Fruit fly (Drosophila melanogaster): Measurements from ENCODE around the gene Atg17.

The Atg17 gene

dm6 chr3R:5669740-5670659 lies 487 bp downstream of the Atg17 start:
- TF ChIP-seq Clk (GFP tag; optimal IDR thresholded peaks at IDR 0.05) (no peak), tj (GFP tag; optimal IDR thresholded peaks at IDR 0.05) (no peak), CG5204 (GFP tag; optimal IDR thresholded peaks at IDR 0.05) (no peak), CG12768 (GFP tag; optimal IDR thresholded peaks at IDR 0.05) (peak; percentile 9), bab1 (GFP tag; optimal IDR thresholded peaks at IDR 0.05) (no peak), pad (GFP tag; optimal IDR thresholded peaks at IDR 0.05) (peak; percentile 87), cic (GFP tag; optimal IDR thresholded peaks at IDR 0.05) (peak; percentile 76), ovo (GFP tag; optimal IDR thresholded peaks at IDR 0.05) (peak; percentile 9), toe (GFP tag; optimal IDR thresholded peaks at IDR 0.05) (no peak), CG14711 (tag; optimal IDR thresholded peaks at IDR 0.05) (no peak)

- TF ChIP-seq CG7045 (GFP tag; optimal IDR thresholded peaks at IDR 0.05) = no peak
- no peak for TF ChIP-seq Mnt (GFP tag; optimal IDR thresholded peaks at IDR 0.05)
- no peak for TF ChIP-seq toe (GFP tag; optimal IDR thresholded peaks at IDR 0.05)
- no peak for TF ChIP-seq CG14711 (tag; optimal IDR thresholded peaks at IDR 0.05)
- TF ChIP-seq ovo (GFP tag; optimal IDR thresholded peaks at IDR 0.05) = no peak
- TF ChIP-seq Hr96 (GFP tag; optimal IDR thresholded peaks at IDR 0.05) = no peak
- TF ChIP-seq tj (GFP tag; optimal IDR thresholded peaks at IDR 0.05) = peak; percentile 65
- peak; percentile 0 for TF ChIP-seq CG11617 (GFP tag; optimal IDR thresholded peaks at IDR 0.05)
- TF ChIP-seq CG33017 (tag; optimal IDR thresholded peaks at IDR 0.05) = no peak
- no peak for TF ChIP-seq Crg-1 (GFP tag; optimal IDR thresholded peaks at IDR 0.05)
- TF ChIP-seq Clk (GFP tag; optimal IDR thresholded peaks at IDR 0.05) = no peak
- no peak for TF ChIP-seq CG5204 (GFP tag; optimal IDR thresholded peaks at IDR 0.05)
- no peak for TF ChIP-seq CG12768 (GFP tag; optimal IDR thresholded peaks at IDR 0.05)
- no peak for TF ChIP-seq CG7101 (tag; optimal IDR thresholded peaks at IDR 0.05)
- TF ChIP-seq pad (GFP tag; optimal IDR thresholded peaks at IDR 0.05) = peak; percentile 72
- no peak for TF ChIP-seq CG1620 (GFP tag; optimal IDR thresholded peaks at IDR 0.05)
- TF ChIP-seq cnc (optimal IDR thresholded peaks at IDR 0.05) = peak; percentile 20 to 54
- TF ChIP-seq kay (GFP tag; ENCODE audit: borderline replicate concordance) = peak; percentile 64
- TF ChIP-seq cic (GFP tag; optimal IDR thresholded peaks at IDR 0.05) = no peak
- no peak for TF ChIP-seq bab1 (GFP tag; optimal IDR thresholded peaks at IDR 0.05)
Observed at dm6 chr3R:5670660-5671264, 1.2 kb downstream of the Atg17 start.

dm6 chr3R:5671265-5671663 lies 1.8 kb downstream of the Atg17 start:
- TF ChIP-seq Clk (GFP tag; optimal IDR thresholded peaks at IDR 0.05) (no peak), kay (GFP tag; ENCODE audit: borderline replicate concordance) (peak; percentile 14), ovo (GFP tag; optimal IDR thresholded peaks at IDR 0.05) (no peak), CG7045 (GFP tag; optimal IDR thresholded peaks at IDR 0.05) (no peak), cic (GFP tag; optimal IDR thresholded peaks at IDR 0.05) (peak; percentile 25), Crg-1 (GFP tag; optimal IDR thresholded peaks at IDR 0.05) (no peak), CG12768 (GFP tag; optimal IDR thresholded peaks at IDR 0.05) (peak; percentile 24), tj (GFP tag; optimal IDR thresholded peaks at IDR 0.05) (peak; percentile 63), toe (GFP tag; optimal IDR thresholded peaks at IDR 0.05) (no peak), bab1 (GFP tag; optimal IDR thresholded peaks at IDR 0.05) (no peak), CG33017 (tag; optimal IDR thresholded peaks at IDR 0.05) (no peak)

- TF ChIP-seq cic (GFP tag; optimal IDR thresholded peaks at IDR 0.05) (no peak), Clk (GFP tag; optimal IDR thresholded peaks at IDR 0.05) (no peak), CG33017 (tag; optimal IDR thresholded peaks at IDR 0.05) (no peak), CG11617 (GFP tag; optimal IDR thresholded peaks at IDR 0.05) (no peak), ovo (GFP tag; optimal IDR thresholded peaks at IDR 0.05) (no peak), CG5204 (GFP tag; optimal IDR thresholded peaks at IDR 0.05) (no peak), CG12768 (GFP tag; optimal IDR thresholded peaks at IDR 0.05) (no peak)
Observed at dm6 chr3R:5671795-5672657, 2.5 kb downstream of the Atg17 start.

- TF ChIP-seq tj (GFP tag; optimal IDR thresholded peaks at IDR 0.05) = peak; percentile 47
- TF ChIP-seq cic (GFP tag; optimal IDR thresholded peaks at IDR 0.05) = peak; percentile 96
- TF ChIP-seq bab1 (GFP tag; optimal IDR thresholded peaks at IDR 0.05) = peak; percentile 67
- TF ChIP-seq CG11617 (GFP tag; optimal IDR thresholded peaks at IDR 0.05) = peak; percentile 69
- TF ChIP-seq toe (GFP tag; optimal IDR thresholded peaks at IDR 0.05) = no peak
- peak; percentile 50 for TF ChIP-seq pad (GFP tag; optimal IDR thresholded peaks at IDR 0.05)
- TF ChIP-seq Hr96 (GFP tag; optimal IDR thresholded peaks at IDR 0.05) = peak; percentile 33
- no peak for TF ChIP-seq CG5204 (GFP tag; optimal IDR thresholded peaks at IDR 0.05)
- peak; percentile 66 for TF ChIP-seq CG7045 (GFP tag; optimal IDR thresholded peaks at IDR 0.05)
- TF ChIP-seq CG7101 (tag; optimal IDR thresholded peaks at IDR 0.05) = peak; percentile 67
- peak; percentile 24 for TF ChIP-seq Clk (GFP tag; optimal IDR thresholded peaks at IDR 0.05)
- TF ChIP-seq CG14711 (tag; optimal IDR thresholded peaks at IDR 0.05) = peak; percentile 49
- TF ChIP-seq Crg-1 (GFP tag; optimal IDR thresholded peaks at IDR 0.05) = peak; percentile 69
- TF ChIP-seq cnc (optimal IDR thresholded peaks at IDR 0.05) = no peak
- peak; percentile 56 for TF ChIP-seq CG33017 (tag; optimal IDR thresholded peaks at IDR 0.05)
- TF ChIP-seq CG12768 (GFP tag; optimal IDR thresholded peaks at IDR 0.05) = peak; percentile 49
- no peak for TF ChIP-seq CG1620 (GFP tag; optimal IDR thresholded peaks at IDR 0.05)
- TF ChIP-seq Mnt (GFP tag; optimal IDR thresholded peaks at IDR 0.05) = peak; percentile 98
- peak; percentile 99 for TF ChIP-seq kay (GFP tag; ENCODE audit: borderline replicate concordance)
- TF ChIP-seq ovo (GFP tag; optimal IDR thresholded peaks at IDR 0.05) = peak; percentile 72
Observed at dm6 chr3R:5672658-5673217, 3.2 kb downstream of the Atg17 start.

Measured in whole organism, adult.